Fruit fly (Drosophila melanogaster) whole organism, embryonic: ENCODE data around the gene fit.

Experiments
- C15 ChIP-seq: fragments of 200-800 bp; sonication (Bioruptor generic); IDR thresholded peaks from 3 replicates; pipeline ENCODE4 v1.3.6; 2022; ENCODE audit warnings: missing biosample characterization, missing genetic modification characterization
- CG12744 ChIP-seq: fragments of 200-800 bp; sonication (Bioruptor generic); optimal IDR thresholded peaks from 2 replicates; lab custom pipeline; 2016; ENCODE audit warnings: missing biosample characterization, missing genetic modification characterization
- CG3163 ChIP-seq: fragments of 200-800 bp; sonication (Bioruptor generic); optimal IDR thresholded peaks from 3 replicates; lab custom pipeline; 2016; ENCODE audit warnings: missing biosample characterization, missing genetic modification characterization
- CG34224 ChIP-seq: fragments of 200-800 bp; sonication (Bioruptor generic); IDR thresholded peaks from 3 replicates; pipeline ENCODE4 v1.3.6; 2022; ENCODE audit warnings: missing biosample characterization, missing genetic modification characterization; ENCODE audit not compliant: partially characterized antibody
- CG6254 ChIP-seq: fragments of 200-800 bp; sonication (Bioruptor generic); optimal IDR thresholded peaks from 3 replicates; lab custom pipeline; 2017; ENCODE audit warnings: mild to moderate bottlenecking, missing biosample characterization, missing genetic modification reagents, missing genetic modification characterization
- Deaf1 ChIP-seq: fragments of 200-800 bp; optimal IDR thresholded peaks from 3 replicates; lab custom pipeline; 2019; ENCODE audit warnings: missing biosample characterization, mild to moderate bottlenecking, missing genetic modification characterization, moderate library complexity
- Hey ChIP-seq: fragments of 200-800 bp; sonication (Bioruptor generic); optimal IDR thresholded peaks from 3 replicates; lab custom pipeline; 2018; ENCODE audit warnings: missing biosample characterization, mild to moderate bottlenecking, missing genetic modification characterization
- Nf-YB ChIP-seq: fragments of 200-800 bp; sonication (Bioruptor generic); optimal IDR thresholded peaks from 3 replicates; lab custom pipeline; 2019; ENCODE audit warnings: missing biosample characterization, mild to moderate bottlenecking, missing genetic modification characterization, moderate library complexity
- cg ChIP-seq: fragments of 200-800 bp; sonication (Bioruptor generic); optimal IDR thresholded peaks from 3 replicates; lab custom pipeline; 2019; ENCODE audit warnings: missing biosample characterization, mild to moderate bottlenecking, missing genetic modification characterization, moderate library complexity
- ci ChIP-seq: fragments of 200-800 bp; sonication (Bioruptor generic); IDR thresholded peaks from 3 replicates; pipeline ENCODE4 v1.3.6; 2022; ENCODE audit warnings: missing biosample characterization, missing genetic modification characterization
- seq ChIP-seq: fragments of 200-800 bp; sonication (Bioruptor generic); IDR thresholded peaks from 2 replicates; pipeline ENCODE4 v1.3.6; 2022; ENCODE audit warnings: missing biosample characterization, missing genetic modification characterization
- vnd ChIP-seq: fragments of 200-800 bp; sonication (Bioruptor generic); IDR thresholded peaks from 3 replicates; pipeline ENCODE4 v1.3.6; 2022; ENCODE audit warnings: missing biosample characterization, missing genetic modification characterization; ENCODE audit not compliant: partially characterized antibody
- vvl ChIP-seq: fragments of 200-800 bp; sonication (Bioruptor generic); IDR thresholded peaks from 2 replicates; pipeline ENCODE4 v1.3.6; 2022; ENCODE audit warnings: missing biosample characterization, missing genetic modification characterization

DNA sequence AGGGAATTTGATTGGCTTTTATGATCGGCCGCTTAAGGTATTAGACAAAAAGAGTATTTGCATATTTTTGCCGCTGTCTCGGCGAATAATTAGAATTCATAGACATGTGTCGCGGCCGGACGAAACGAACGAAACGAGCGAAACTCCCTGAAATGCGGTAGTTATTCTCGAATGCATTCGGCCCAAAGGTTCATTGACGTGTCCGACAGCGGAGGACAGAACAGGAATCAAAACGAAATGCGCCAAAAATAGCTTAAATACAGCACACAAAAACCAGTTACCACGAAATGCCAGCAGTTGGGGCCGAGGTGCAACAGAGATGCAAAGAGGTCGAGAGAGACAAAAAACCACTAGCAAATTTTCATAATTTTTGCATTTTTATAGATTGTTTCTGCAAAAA is 20.1 kb upstream of the fit start:
- TF ChIP-seq CG3163 (no peak), CG6254 (GFP tag; lab: Kevin White, UChicago) (no peak), seq (GFP tag; lab: Robert Waterston, UW) (no peak), CG34224 (GFP tag; lab: Robert Waterston, UW) (no peak), C15 (GFP tag; lab: Robert Waterston, UW) (no peak), Nf-YB (GFP tag; lab: Kevin White, UChicago) (no peak), CG12744 (GFP tag; lab: Kevin White, UChicago) (no peak), Hey (tag; lab: Kevin White, UChicago) (no peak), cg (GFP tag; lab: Kevin White, UChicago) (no peak), vvl (GFP tag; lab: Robert Waterston, UW) (no peak), vnd (GFP tag; lab: Robert Waterston, UW) (no peak), Deaf1 (tag; lab: Kevin White, UChicago) (no peak), ci (no peak)
